Worm (Caenorhabditis elegans) whole organism, late embryonic: ENCODE data around the gene rpc-2.

Experiments
- C38D4.7 ChIP-seq: fragments of 200-800 bp; sonication (Bioruptor generic); optimal IDR thresholded peaks from 2 replicates; lab custom pipeline; 2018; ENCODE audit warnings: mild to moderate bottlenecking, missing genetic modification characterization, moderate library complexity, missing compliant biosample characterization
- F13H6.1 ChIP-seq: sonication (generic microtip); optimal IDR thresholded peaks from 2 replicates; lab custom pipeline; 2016; ENCODE audit warnings: missing genetic modification characterization, missing compliant biosample characterization
- K02D7.2 ChIP-seq: sonication (generic microtip); optimal IDR thresholded peaks from 2 replicates; lab custom pipeline; 2017; ENCODE audit warnings: mild to moderate bottlenecking, missing genetic modification characterization, missing compliant biosample characterization
- K09A11.1 ChIP-seq: sonication (generic microtip); optimal IDR thresholded peaks from 2 replicates; lab custom pipeline; 2017; ENCODE audit warnings: antibody characterized with exemption, mild to moderate bottlenecking, missing genetic modification characterization, missing compliant biosample characterization; ENCODE audit not compliant: insufficient read depth
- T23F11.4 ChIP-seq: fragments of 200-800 bp; sonication (Bioruptor generic); optimal IDR thresholded peaks from 2 replicates; lab custom pipeline; 2018; ENCODE audit warnings: mild to moderate bottlenecking, missing genetic modification characterization, missing compliant biosample characterization
- ahr-1 ChIP-seq: sonication (generic microtip); optimal IDR thresholded peaks from 2 replicates; lab custom pipeline; 2016; ENCODE audit warnings: missing genetic modification characterization, missing compliant biosample characterization
- ceh-14 ChIP-seq: sonication (generic microtip); optimal IDR thresholded peaks from 2 replicates; lab custom pipeline; 2016; ENCODE audit warnings: missing genotype, missing genetic modification characterization, missing compliant biosample characterization
- ceh-19 ChIP-seq: fragments of 200-800 bp; sonication (Bioruptor generic); optimal IDR thresholded peaks from 2 replicates; lab custom pipeline; 2018; ENCODE audit warnings: mild to moderate bottlenecking, missing genetic modification characterization, missing compliant biosample characterization
- ceh-22 ChIP-seq: sonication (generic microtip); optimal IDR thresholded peaks from 2 replicates; lab custom pipeline; 2017; ENCODE audit warnings: missing biosample characterization, missing genetic modification characterization
- ceh-24 ChIP-seq: sonication (generic microtip); optimal IDR thresholded peaks from 2 replicates; lab custom pipeline; 2016; ENCODE audit warnings: mild to moderate bottlenecking, missing genetic modification characterization, missing compliant biosample characterization
- ceh-30 ChIP-seq: fragments of 150-350 bp; optimal IDR thresholded peaks from 2 replicates; lab custom pipeline; 2014; ENCODE audit warnings: missing biosample characterization, missing genetic modification characterization
- ceh-34 ChIP-seq: sonication (generic microtip); optimal IDR thresholded peaks from 2 replicates; lab custom pipeline; 2016; ENCODE audit warnings: mild to moderate bottlenecking, missing genetic modification characterization, missing compliant biosample characterization
- ceh-45 ChIP-seq: fragments of 200-800 bp; sonication (Bioruptor generic); IDR thresholded peaks from 2 replicates; pipeline ENCODE4 v1.3.6; 2022; ENCODE audit warnings: missing genetic modification reagents, missing genetic modification characterization, missing compliant biosample characterization
- ceh-9 ChIP-seq: sonication (generic microtip); optimal IDR thresholded peaks from 2 replicates; lab custom pipeline; 2016; ENCODE audit warnings: mild to moderate bottlenecking, missing genetic modification characterization, inconsistent platforms, missing compliant biosample characterization
- che-1 ChIP-seq: sonication (generic microtip); optimal IDR thresholded peaks from 2 replicates; lab custom pipeline; 2016; ENCODE audit warnings: mild to moderate bottlenecking, missing genetic modification characterization, missing compliant biosample characterization
- dve-1 ChIP-seq: sonication (generic microtip); optimal IDR thresholded peaks from 2 replicates; lab custom pipeline; 2017; ENCODE audit warnings: antibody characterized with exemption, mild to moderate bottlenecking, missing genetic modification characterization, missing compliant biosample characterization
- elt-4 ChIP-seq: sonication (generic microtip); optimal IDR thresholded peaks from 2 replicates; lab custom pipeline; 2016; ENCODE audit warnings: missing genetic modification characterization, missing compliant biosample characterization
- fkh-10 ChIP-seq: fragments of 150-350 bp; optimal IDR thresholded peaks from 2 replicates; lab custom pipeline; 2014; ENCODE audit warnings: missing biosample characterization, missing genetic modification reagents, missing genetic modification characterization
- fkh-6 ChIP-seq: sonication (generic microtip); optimal IDR thresholded peaks from 2 replicates; lab custom pipeline; 2016; ENCODE audit warnings: missing genetic modification characterization, missing compliant biosample characterization
- hlh-15 ChIP-seq: sonication (generic microtip); optimal IDR thresholded peaks from 2 replicates; lab custom pipeline; 2016; ENCODE audit warnings: missing genetic modification characterization, missing compliant biosample characterization
- hlh-30 ChIP-seq: sonication (generic microtip); optimal IDR thresholded peaks from 2 replicates; lab custom pipeline; 2017; ENCODE audit warnings: antibody characterized with exemption, missing genetic modification characterization, missing compliant biosample characterization; ENCODE audit not compliant: insufficient read depth
- hlh-6 ChIP-seq: sonication (generic microtip); optimal IDR thresholded peaks from 2 replicates; lab custom pipeline; 2016; ENCODE audit warnings: missing genotype, missing genetic modification characterization, missing compliant biosample characterization
- hlh-8 ChIP-seq: sonication (generic microtip); optimal IDR thresholded peaks from 2 replicates; lab custom pipeline; 2016; ENCODE audit warnings: missing genotype, missing genetic modification characterization, missing compliant biosample characterization
- mec-3 ChIP-seq: sonication (generic microtip); optimal IDR thresholded peaks from 2 replicates; lab custom pipeline; 2016; ENCODE audit warnings: borderline replicate concordance, missing genetic modification characterization, missing compliant biosample characterization
- nhr-11 ChIP-seq: fragments of 150-350 bp; optimal IDR thresholded peaks from 2 replicates; lab custom pipeline; 2014; ENCODE audit warnings: missing biosample characterization, missing genetic modification characterization
- nhr-232 ChIP-seq: sonication (generic microtip); optimal IDR thresholded peaks from 2 replicates; lab custom pipeline; 2016; ENCODE audit warnings: missing genetic modification characterization, missing compliant biosample characterization
- odd-2 ChIP-seq: sonication (generic microtip); optimal IDR thresholded peaks from 2 replicates; lab custom pipeline; 2017; ENCODE audit warnings: antibody characterized with exemption, mild to moderate bottlenecking, missing genetic modification characterization, missing compliant biosample characterization
- pax-1 ChIP-seq: fragments of 150-350 bp; optimal IDR thresholded peaks from 2 replicates; lab custom pipeline; 2014; ENCODE audit warnings: missing biosample characterization, missing genetic modification characterization
- pha-2 ChIP-seq: sonication (generic microtip); optimal IDR thresholded peaks from 2 replicates; lab custom pipeline; 2017; ENCODE audit warnings: mild to moderate bottlenecking, missing genetic modification characterization, missing compliant biosample characterization
- ref-2 ChIP-seq: sonication (generic microtip); optimal IDR thresholded peaks from 2 replicates; lab custom pipeline; 2016; ENCODE audit warnings: missing genetic modification characterization, missing compliant biosample characterization
- rnt-1 ChIP-seq: sonication (generic microtip); optimal IDR thresholded peaks from 2 replicates; lab custom pipeline; 2016; ENCODE audit warnings: missing genetic modification characterization, missing compliant biosample characterization
- sdc-2 ChIP-seq: sonication (generic microtip); optimal IDR thresholded peaks from 2 replicates; lab custom pipeline; 2016; ENCODE audit warnings: missing genotype, missing genetic modification characterization, missing compliant biosample characterization
- sox-4 ChIP-seq: sonication (generic microtip); optimal IDR thresholded peaks from 2 replicates; lab custom pipeline; 2017; ENCODE audit warnings: mild to moderate bottlenecking, missing genetic modification characterization, inconsistent platforms, missing compliant biosample characterization
- syd-9 ChIP-seq: sonication (generic microtip); optimal IDR thresholded peaks from 2 replicates; lab custom pipeline; 2016; ENCODE audit warnings: mild to moderate bottlenecking, missing genetic modification characterization, moderate library complexity, missing compliant biosample characterization
- tbx-2 ChIP-seq: sonication (generic microtip); optimal IDR thresholded peaks from 2 replicates; lab custom pipeline; 2016; ENCODE audit warnings: missing genetic modification characterization, missing compliant biosample characterization
- ttx-3 ChIP-seq: sonication (generic microtip); optimal IDR thresholded peaks from 2 replicates; lab custom pipeline; 2016; ENCODE audit warnings: missing genetic modification reagents, missing genetic modification characterization, missing compliant biosample characterization
- unc-3 ChIP-seq, 2 experiments: fragments of 200-800 bp in 1 of 2; sonication (Bioruptor generic) in 1 of 2; sonication (generic microtip) in 1 of 2; conservative IDR thresholded peaks in 1 of 2; optimal IDR thresholded peaks in 1 of 2; 2 replicates each; pipeline versions ENCODE4 v1.3.6 to Lab custom; 2016 to 2022; ENCODE audit warnings: missing compliant biosample characterization in 2 of 2, missing genetic modification characterization in 2 of 2, missing genetic modification reagents in 1 of 2
- unc-55 ChIP-seq: sonication (generic microtip); optimal IDR thresholded peaks from 2 replicates; lab custom pipeline; 2017; ENCODE audit warnings: missing biosample characterization, missing genetic modification reagents, missing genetic modification characterization
- ztf-16 ChIP-seq: sonication (generic microtip); optimal IDR thresholded peaks from 2 replicates; lab custom pipeline; 2017; ENCODE audit warnings: missing genetic modification characterization, missing compliant biosample characterization

rpc-2 gene

DNA sequence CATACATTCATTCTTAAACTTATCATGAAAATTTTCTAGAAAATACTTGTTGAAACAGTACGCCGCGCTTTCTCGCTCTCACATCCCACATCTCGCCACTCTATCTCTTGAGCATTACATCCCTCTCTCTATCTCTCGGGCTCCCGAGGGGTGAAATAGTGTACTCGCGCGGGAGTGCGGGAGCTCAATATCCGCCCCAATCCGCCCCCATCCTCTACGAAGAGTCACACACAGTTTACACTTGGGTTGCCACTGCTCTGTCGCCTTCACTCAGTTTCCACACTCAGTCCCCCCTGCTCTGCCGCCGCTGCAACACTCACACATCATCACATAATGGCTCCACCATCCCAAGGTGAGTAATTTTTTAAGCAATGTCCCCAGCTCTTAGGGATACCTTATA, 7.6 kb downstream of the rpc-2 start, which contains the start of gene mlc-3 (continued):
- no peak for TF ChIP-seq elt-4 (tag; lab: Kevin White, UChicago)
- no peak for TF ChIP-seq K02D7.2 (tag; lab: Kevin White, UChicago)
- TF ChIP-seq dve-1 (tag; lab: Kevin White, UChicago) = no peak
- no peak for TF ChIP-seq hlh-15 (tag; lab: Kevin White, UChicago)
- no peak for TF ChIP-seq K09A11.1 (tag; lab: Kevin White, UChicago)
- no peak for TF ChIP-seq ceh-45
- no peak for TF ChIP-seq ceh-9

DNA sequence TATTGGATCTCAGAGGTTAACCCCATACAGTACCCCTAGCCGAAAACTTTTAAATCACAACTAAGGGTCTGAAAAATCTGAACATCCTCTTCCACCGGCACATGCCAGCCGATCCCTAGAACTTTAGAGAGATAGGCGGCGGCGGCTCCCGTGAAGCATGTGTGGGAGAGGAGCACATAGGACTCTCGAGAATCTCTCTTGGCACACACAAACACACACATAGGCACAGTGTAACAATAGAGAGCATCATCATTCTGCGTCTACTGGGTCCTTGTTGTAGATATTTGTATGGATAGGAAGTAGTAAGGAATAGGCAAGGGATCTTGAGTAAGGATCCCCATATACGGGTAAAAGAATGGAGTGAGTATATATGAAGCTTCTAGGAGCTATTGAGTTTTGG, 8.5 kb downstream of the rpc-2 start:
- TF ChIP-seq nhr-232 (tag; lab: Kevin White, UChicago) (no peak), ceh-22 (tag; lab: Kevin White, UChicago) (no peak), sdc-2 (tag; lab: Kevin White, UChicago) (no peak), rnt-1 (tag; lab: Kevin White, UChicago) (no peak), unc-55 (peak; percentile 8), C38D4.7 (GFP tag; lab: Kevin White, UChicago) (no peak)

DNA sequence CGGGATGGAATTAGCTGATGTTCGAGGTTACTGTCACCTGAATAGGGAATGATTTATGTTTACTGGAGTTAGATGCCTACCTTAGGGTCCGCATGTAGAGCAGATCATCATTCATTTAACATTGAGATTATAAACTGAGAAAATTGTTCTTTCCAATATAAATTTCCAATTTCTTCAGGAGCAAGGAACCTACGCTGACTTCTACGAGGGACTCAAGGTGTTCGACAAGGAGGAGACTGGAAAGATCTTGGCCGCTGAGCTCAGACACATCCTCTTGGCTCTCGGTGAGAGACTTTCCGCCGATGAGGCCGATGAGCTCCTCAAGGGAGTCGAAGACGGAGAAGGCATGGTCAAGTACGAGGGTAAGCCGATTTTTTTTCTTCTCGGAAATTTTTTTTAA, 9.3 kb downstream of the rpc-2 start:
- TF ChIP-seq ceh-30 (tag; lab: Kevin White, UChicago) = no peak
- TF ChIP-seq ceh-14 (tag; lab: Kevin White, UChicago) = no peak
- no peak for TF ChIP-seq ahr-1 (tag; lab: Kevin White, UChicago)
- no peak for TF ChIP-seq ztf-16 (tag; lab: Kevin White, UChicago)
- TF ChIP-seq ref-2 (tag; lab: Kevin White, UChicago) = no peak
- TF ChIP-seq ceh-19 = no peak

DNA sequence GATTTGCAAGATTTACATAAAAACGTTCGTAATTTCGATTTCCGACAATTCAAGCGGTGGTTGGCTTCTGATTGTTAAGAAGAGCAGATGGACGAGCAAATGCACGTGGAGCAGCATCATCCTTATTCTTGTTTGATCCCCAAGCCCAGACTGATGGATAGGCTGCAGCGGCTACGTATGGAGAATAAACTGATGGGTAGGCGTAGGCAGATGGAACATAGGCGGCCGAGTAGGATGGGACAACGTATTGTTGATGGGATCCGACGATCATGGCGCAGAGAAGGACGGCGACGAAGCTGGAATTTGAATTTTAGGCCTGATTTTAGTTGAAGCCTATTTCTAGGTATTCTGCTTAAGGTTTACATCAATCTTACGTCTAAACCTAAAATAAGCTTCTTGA, 11.1 kb downstream of the rpc-2 start:
- TF ChIP-seq nhr-11 (tag; lab: Kevin White, UChicago) (no peak), hlh-6 (no peak), tbx-2 (tag; lab: Kevin White, UChicago) (no peak), che-1 (tag; lab: Kevin White, UChicago) (no peak), mec-3 (tag; lab: Kevin White, UChicago) (no peak), hlh-15 (tag; lab: Kevin White, UChicago) (no peak), T23F11.4 (GFP tag; lab: Kevin White, UChicago) (no peak), ttx-3 (tag; lab: Kevin White, UChicago) (no peak), pha-2 (no peak), fkh-6 (tag; lab: Kevin White, UChicago) (no peak), K02D7.2 (tag; lab: Kevin White, UChicago) (no peak), unc-3 (GFP tag; conservative IDR thresholded peaks at IDR 0.05; lab: Robert Waterston, UW) (no peak), unc-3 (tag; optimal IDR thresholded peaks at IDR 0.05; lab: Kevin White, UChicago) (no peak), rnt-1 (tag; lab: Kevin White, UChicago) (no peak), ceh-24 (tag; lab: Kevin White, UChicago) (no peak)

DNA sequence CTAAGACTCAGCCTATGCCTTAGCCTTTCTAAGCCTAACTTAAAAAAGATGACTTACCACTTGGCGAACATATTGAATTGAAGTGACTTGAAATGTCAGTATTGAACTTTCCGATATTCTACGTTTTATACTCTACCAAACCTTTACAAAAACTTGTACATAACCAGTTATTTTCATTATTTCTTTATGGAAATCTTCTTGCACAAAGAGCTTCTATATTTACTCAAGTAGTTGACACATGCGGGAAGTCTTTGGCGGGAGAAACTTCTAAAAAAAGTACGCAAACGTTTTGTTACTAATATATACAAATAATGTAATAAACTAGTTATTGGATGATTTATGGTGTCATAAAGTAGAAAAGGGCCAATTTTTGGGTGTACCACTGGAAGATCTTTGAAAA, 11.5 kb downstream of the rpc-2 start, which contains the start of gene nspb-12:
Gene nspb-12, minus strand, starts transcription at position 101 of the 400 bp plus-strand sequence.
- TF ChIP-seq pax-1 (tag; lab: Kevin White, UChicago) (no peak), ceh-19 (no peak), sox-4 (tag; lab: Kevin White, UChicago) (no peak), syd-9 (tag; lab: Kevin White, UChicago) (no peak), hlh-8 (tag; lab: Kevin White, UChicago) (no peak), dve-1 (tag; lab: Kevin White, UChicago) (no peak), fkh-10 (no peak), odd-2 (no peak), ztf-16 (tag; lab: Kevin White, UChicago) (no peak), mec-3 (tag; lab: Kevin White, UChicago) (no peak), ceh-34 (tag; lab: Kevin White, UChicago) (no peak), F13H6.1 (tag; lab: Kevin White, UChicago) (no peak), hlh-30 (tag; lab: Kevin White, UChicago) (no peak)
